Worm (Caenorhabditis elegans): ENCODE results near the gene dct-15.

- TF ChIP-seq tra-4 (tag; optimal IDR thresholded peaks at IDR 0.05) (no peak), sea-1 (GFP tag; conservative IDR thresholded peaks at IDR 0.05) (no peak), ama-1 (optimal IDR thresholded peaks at IDR 0.05) (no peak), aly-1 (tag; optimal IDR thresholded peaks at IDR 0.05) (no peak), ets-7 (tag; optimal IDR thresholded peaks at IDR 0.05) (no peak), ceh-36 (tag; optimal IDR thresholded peaks at IDR 0.05) (no peak), ceh-13 (GFP tag; optimal IDR thresholded peaks at IDR 0.05) (no peak), flt-1 (GFP tag; IDR thresholded peaks at IDR 0.05) (no peak), tbx-11 (GFP tag; IDR thresholded peaks at IDR 0.05) (no peak), hmg-4 (GFP tag; optimal IDR thresholded peaks at IDR 0.05) (no peak), B0310.2 (tag; optimal IDR thresholded peaks at IDR 0.05) (no peak)
These were observed 11.1 kb upstream of the dct-15 start, which contains the start of gene col-123 for ce11 chrIV:9821621-9822020.

All from whole organism, early embryonic.